Worm (Caenorhabditis elegans): ENCODE results near the gene isy-1.

isy-1 gene

DNA sequence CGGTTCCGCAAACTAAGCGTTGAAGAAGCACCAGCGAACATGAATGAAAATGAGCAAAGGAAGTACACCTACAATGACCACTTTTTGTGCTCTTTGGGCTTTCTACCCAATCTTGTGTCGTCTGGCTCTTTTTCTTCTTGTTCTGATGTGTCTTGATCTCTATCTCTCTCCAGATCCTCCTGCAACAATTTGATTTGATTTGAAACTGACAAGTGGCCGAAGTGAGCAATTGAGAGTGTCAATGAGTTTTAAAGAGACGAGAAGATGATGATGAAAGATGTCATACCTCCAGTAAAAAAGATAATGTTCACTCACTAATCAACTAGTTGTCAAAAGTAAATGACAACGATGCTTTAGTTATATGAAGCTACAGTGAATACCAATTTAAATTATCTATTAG lies 34.2 kb upstream of the isy-1 start, which contains the start of gene pptr-2:
Gene pptr-2, minus strand, starts transcription at position 184 of the 400 bp plus-strand sequence.
- TF ChIP-seq mab-5 (tag; optimal IDR thresholded peaks at IDR 0.05) (no peak), ztf-11 (tag; optimal IDR thresholded peaks at IDR 0.05) (no peak), nhr-2 (tag; optimal IDR thresholded peaks at IDR 0.05) (no peak), flh-1 (GFP tag; optimal IDR thresholded peaks at IDR 0.05) (no peak), ceh-43 (GFP tag; optimal IDR thresholded peaks at IDR 0.05) (no peak), ces-1 (GFP tag; optimal IDR thresholded peaks at IDR 0.05) (peak; percentile 3), lsy-2 (tag; optimal IDR thresholded peaks at IDR 0.05) (no peak), sem-2 (GFP tag; optimal IDR thresholded peaks at IDR 0.05) (no peak), unc-62 (GFP tag; optimal IDR thresholded peaks at IDR 0.05) (peak; percentile 97), cnd-1 (tag; optimal IDR thresholded peaks at IDR 0.05) (no peak), nhr-237 (tag; optimal IDR thresholded peaks at IDR 0.05) (no peak), bed-3 (GFP tag; optimal IDR thresholded peaks at IDR 0.05) (no peak), zip-8 (tag; optimal IDR thresholded peaks at IDR 0.05) (no peak), mep-1 (tag; optimal IDR thresholded peaks at IDR 0.05) (no peak), snpc-4 (tag; optimal IDR thresholded peaks at IDR 0.05) (no peak), unc-120 (tag; optimal IDR thresholded peaks at IDR 0.05; ENCODE audit: poor library complexity, severe bottlenecking) (peak; percentile 50), nhr-28 (tag; optimal IDR thresholded peaks at IDR 0.05) (no peak), hlh-1 (tag; optimal IDR thresholded peaks at IDR 0.05) (peak; percentile 6), sptf-1 (tag; optimal IDR thresholded peaks at IDR 0.05) (no peak), ham-2 (GFP tag; optimal IDR thresholded peaks at IDR 0.05) (no peak), pha-4 (tag; optimal IDR thresholded peaks at IDR 0.05) (no peak), lin-13 (tag; optimal IDR thresholded peaks at IDR 0.05) (no peak), drap-1 (GFP tag; optimal IDR thresholded peaks at IDR 0.05) (no peak), M03D4.4 (tag; optimal IDR thresholded peaks at IDR 0.05) (no peak), elt-3 (tag; optimal IDR thresholded peaks at IDR 0.05) (no peak)

DNA sequence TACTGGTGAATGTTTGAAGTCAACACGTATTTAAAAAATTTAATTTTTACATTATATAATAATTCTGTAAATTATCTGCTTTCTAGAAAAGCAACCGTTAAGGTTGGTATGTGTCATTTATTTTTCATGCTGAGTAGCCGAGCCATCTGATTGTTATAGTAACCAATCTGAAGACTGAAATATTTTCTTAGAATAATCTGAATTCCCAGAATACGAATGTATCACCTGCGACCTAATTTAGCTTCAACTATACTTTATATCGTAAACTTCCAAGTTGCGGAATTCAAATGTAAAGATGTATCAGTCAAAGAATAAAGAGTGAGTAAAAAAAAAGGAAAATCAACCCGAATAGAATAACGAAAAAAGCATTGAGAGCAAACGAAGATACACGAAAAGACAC lies 32.7 kb upstream of the isy-1 start:
- TF ChIP-seq drap-1 (GFP tag; optimal IDR thresholded peaks at IDR 0.05): no peak
- TF ChIP-seq nhr-28 (tag; optimal IDR thresholded peaks at IDR 0.05): no peak
- no peak for TF ChIP-seq mls-2 (tag; optimal IDR thresholded peaks at IDR 0.05)
- no peak for TF ChIP-seq bed-3 (GFP tag; optimal IDR thresholded peaks at IDR 0.05)
- TF ChIP-seq lsy-2 (tag; optimal IDR thresholded peaks at IDR 0.05): no peak
- TF ChIP-seq elt-1 (tag; optimal IDR thresholded peaks at IDR 0.05; ENCODE audit: borderline replicate concordance, insufficient read depth): no peak
- no peak for TF ChIP-seq ceh-43 (GFP tag; optimal IDR thresholded peaks at IDR 0.05)
- TF ChIP-seq blmp-1 (tag; optimal IDR thresholded peaks at IDR 0.05): no peak
- TF ChIP-seq unc-120 (tag; optimal IDR thresholded peaks at IDR 0.05; ENCODE audit: poor library complexity, severe bottlenecking): no peak
- no peak for TF ChIP-seq hlh-1 (tag; optimal IDR thresholded peaks at IDR 0.05)
- no peak for TF ChIP-seq ztf-11 (tag; optimal IDR thresholded peaks at IDR 0.05)
- TF ChIP-seq mab-5 (tag; optimal IDR thresholded peaks at IDR 0.05): no peak
- TF ChIP-seq ceh-83 (GFP tag; optimal IDR thresholded peaks at IDR 0.05): no peak
- no peak for TF ChIP-seq ham-2 (GFP tag; optimal IDR thresholded peaks at IDR 0.05)
- TF ChIP-seq mep-1 (tag; optimal IDR thresholded peaks at IDR 0.05): no peak
- no peak for TF ChIP-seq zip-8 (tag; optimal IDR thresholded peaks at IDR 0.05)
- no peak for TF ChIP-seq M03D4.4 (tag; optimal IDR thresholded peaks at IDR 0.05)
- no peak for TF ChIP-seq nhr-2 (tag; optimal IDR thresholded peaks at IDR 0.05)
- TF ChIP-seq sptf-1 (tag; optimal IDR thresholded peaks at IDR 0.05): no peak

DNA sequence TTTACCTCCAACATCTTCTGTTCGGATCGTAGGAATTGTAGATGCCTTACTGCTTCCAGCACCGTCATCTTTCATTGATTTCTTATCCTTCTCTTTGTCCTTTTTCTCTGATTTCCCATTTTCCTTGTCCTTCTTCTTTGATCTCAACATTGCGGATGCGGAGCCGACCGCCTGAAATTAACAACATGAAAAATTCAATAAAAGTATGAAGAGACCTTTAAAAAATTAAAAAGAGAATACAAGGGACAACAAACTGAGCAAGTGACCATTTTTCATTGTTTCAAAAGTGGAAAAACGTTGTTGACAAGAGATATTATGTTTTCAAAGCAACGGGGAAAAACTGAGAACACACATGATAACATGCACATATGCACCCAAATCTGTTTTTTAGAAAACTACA lies 30.2 kb upstream of the isy-1 start:
- TF ChIP-seq unc-62 (GFP tag; optimal IDR thresholded peaks at IDR 0.05): no peak
- no peak for TF ChIP-seq elt-1 (tag; optimal IDR thresholded peaks at IDR 0.05; ENCODE audit: borderline replicate concordance, insufficient read depth)
- TF ChIP-seq unc-39 (tag; optimal IDR thresholded peaks at IDR 0.05): no peak
- no peak for TF ChIP-seq nhr-12 (tag; optimal IDR thresholded peaks at IDR 0.05)
- TF ChIP-seq cnd-1 (tag; optimal IDR thresholded peaks at IDR 0.05): no peak
- no peak for TF ChIP-seq nhr-28 (tag; optimal IDR thresholded peaks at IDR 0.05)
- no peak for TF ChIP-seq drap-1 (GFP tag; optimal IDR thresholded peaks at IDR 0.05)
- TF ChIP-seq unc-120 (tag; optimal IDR thresholded peaks at IDR 0.05; ENCODE audit: poor library complexity, severe bottlenecking): no peak
- no peak for TF ChIP-seq blmp-1 (tag; optimal IDR thresholded peaks at IDR 0.05)
- no peak for TF ChIP-seq zip-8 (tag; optimal IDR thresholded peaks at IDR 0.05)
- no peak for TF ChIP-seq lsy-2 (tag; optimal IDR thresholded peaks at IDR 0.05)
- TF ChIP-seq mls-2 (tag; optimal IDR thresholded peaks at IDR 0.05): no peak

DNA sequence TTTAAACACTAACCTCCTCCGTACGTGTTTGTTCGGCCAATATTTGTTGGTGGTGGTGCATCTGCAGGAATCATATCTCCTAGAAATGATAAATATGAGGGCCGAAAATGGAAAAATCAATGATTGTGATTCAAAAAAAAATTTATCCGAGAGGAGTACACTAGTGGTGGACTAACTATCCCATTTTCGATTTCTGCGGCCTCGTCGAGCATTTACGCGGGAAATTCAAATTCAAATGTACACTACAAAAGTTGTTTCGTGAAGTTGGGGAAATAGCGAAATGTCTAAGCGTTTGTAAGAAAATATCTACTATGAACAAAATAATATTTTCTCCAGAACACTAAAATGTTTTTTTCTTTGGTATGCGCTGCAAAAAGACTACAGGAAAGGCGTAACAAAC lies 28.8 kb upstream of the isy-1 start:
- TF ChIP-seq zip-8 (tag; optimal IDR thresholded peaks at IDR 0.05) (no peak), tbx-8 (GFP tag; optimal IDR thresholded peaks at IDR 0.05) (no peak), nhr-76 (tag; optimal IDR thresholded peaks at IDR 0.05) (no peak), unc-62 (GFP tag; optimal IDR thresholded peaks at IDR 0.05) (no peak), M03D4.4 (tag; optimal IDR thresholded peaks at IDR 0.05) (no peak), nhr-237 (tag; optimal IDR thresholded peaks at IDR 0.05) (peak; percentile 49), snpc-4 (tag; optimal IDR thresholded peaks at IDR 0.05) (no peak), elt-1 (tag; optimal IDR thresholded peaks at IDR 0.05; ENCODE audit: borderline replicate concordance, insufficient read depth) (no peak), mep-1 (tag; optimal IDR thresholded peaks at IDR 0.05) (no peak), drap-1 (GFP tag; optimal IDR thresholded peaks at IDR 0.05) (no peak), ham-2 (GFP tag; optimal IDR thresholded peaks at IDR 0.05) (no peak), elt-3 (tag; optimal IDR thresholded peaks at IDR 0.05) (no peak), blmp-1 (tag; optimal IDR thresholded peaks at IDR 0.05) (no peak), lsy-2 (tag; optimal IDR thresholded peaks at IDR 0.05) (peak; percentile 16), hlh-1 (tag; optimal IDR thresholded peaks at IDR 0.05) (peak; percentile 3), lin-13 (tag; optimal IDR thresholded peaks at IDR 0.05) (no peak), unc-39 (tag; optimal IDR thresholded peaks at IDR 0.05) (no peak), flh-1 (GFP tag; optimal IDR thresholded peaks at IDR 0.05) (no peak), ceh-43 (GFP tag; optimal IDR thresholded peaks at IDR 0.05) (no peak), unc-120 (tag; optimal IDR thresholded peaks at IDR 0.05; ENCODE audit: poor library complexity, severe bottlenecking) (no peak), ceh-39 (tag; optimal IDR thresholded peaks at IDR 0.05) (no peak), mab-5 (tag; optimal IDR thresholded peaks at IDR 0.05) (no peak), lin-32 (GFP tag; optimal IDR thresholded peaks at IDR 0.05) (peak; percentile 4), pha-4 (tag; optimal IDR thresholded peaks at IDR 0.05) (no peak), ceh-83 (GFP tag; optimal IDR thresholded peaks at IDR 0.05) (no peak), nhr-28 (tag; optimal IDR thresholded peaks at IDR 0.05) (no peak), nhr-2 (tag; optimal IDR thresholded peaks at IDR 0.05) (no peak), sem-2 (GFP tag; optimal IDR thresholded peaks at IDR 0.05) (no peak), cnd-1 (tag; optimal IDR thresholded peaks at IDR 0.05) (peak; percentile 32), ztf-11 (tag; optimal IDR thresholded peaks at IDR 0.05) (no peak), sptf-1 (tag; optimal IDR thresholded peaks at IDR 0.05) (peak; percentile 66), bed-3 (GFP tag; optimal IDR thresholded peaks at IDR 0.05) (no peak), ces-1 (GFP tag; optimal IDR thresholded peaks at IDR 0.05) (peak; percentile 25), nhr-12 (tag; optimal IDR thresholded peaks at IDR 0.05) (no peak), mls-2 (tag; optimal IDR thresholded peaks at IDR 0.05) (no peak)
